Worm (Caenorhabditis elegans) whole organism, mixed stage, embryonic: ENCODE measurements around the gene F49C12.4.

Experiments
- M03D4.4 ChIP-seq: sonication (generic microtip); optimal IDR thresholded peaks from 2 replicates; lab custom pipeline; 2017; ENCODE audit warnings: mild to moderate bottlenecking, missing genetic modification characterization, missing compliant biosample characterization
- bed-3 ChIP-seq: fragments of 200-800 bp; sonication (Bioruptor generic); optimal IDR thresholded peaks from 3 replicates; lab custom pipeline; 2018; ENCODE audit warnings: mild to moderate bottlenecking, missing genetic modification characterization, moderate library complexity, missing compliant biosample characterization
- blmp-1 ChIP-seq: fragments of 150-350 bp; optimal IDR thresholded peaks from 2 replicates; lab custom pipeline; 2014; ENCODE audit warnings: missing biosample characterization, missing genetic modification characterization
- ceh-43 ChIP-seq: fragments of 200-800 bp; sonication (Bioruptor generic); optimal IDR thresholded peaks from 2 replicates; lab custom pipeline; 2018; ENCODE audit warnings: mild to moderate bottlenecking, missing genetic modification characterization, moderate library complexity, missing compliant biosample characterization
- ceh-83 ChIP-seq: fragments of 200-800 bp; sonication (Bioruptor generic); optimal IDR thresholded peaks from 2 replicates; lab custom pipeline; 2018; ENCODE audit warnings: mild to moderate bottlenecking, missing genetic modification characterization, missing compliant biosample characterization
- ces-1 ChIP-seq: fragments of 150-350 bp; optimal IDR thresholded peaks from 2 replicates; lab custom pipeline; 2014; ENCODE audit warnings: missing biosample characterization, missing genetic modification reagents, missing genetic modification characterization
- cnd-1 ChIP-seq: fragments of 200-800 bp; sonication (Bioruptor generic); optimal IDR thresholded peaks from 2 replicates; lab custom pipeline; 2018; ENCODE audit warnings: mild to moderate bottlenecking, missing genetic modification characterization, missing compliant biosample characterization
- drap-1 ChIP-seq: fragments of 200-800 bp; sonication (Bioruptor generic); optimal IDR thresholded peaks from 3 replicates; lab custom pipeline; 2018; ENCODE audit warnings: mild to moderate bottlenecking, missing genetic modification characterization, missing compliant biosample characterization
- elt-3 ChIP-seq: fragments of 150-350 bp; optimal IDR thresholded peaks from 2 replicates; lab custom pipeline; 2014; ENCODE audit warnings: missing biosample characterization, missing genetic modification characterization
- flh-1 ChIP-seq: fragments of 200-800 bp; sonication (Bioruptor generic); optimal IDR thresholded peaks from 2 replicates; lab custom pipeline; 2018; ENCODE audit warnings: mild to moderate bottlenecking, missing genetic modification characterization, moderate library complexity, missing compliant biosample characterization
- hlh-1 ChIP-seq: fragments of 150-350 bp; optimal IDR thresholded peaks from 2 replicates; lab custom pipeline; 2014; ENCODE audit warnings: missing biosample characterization, missing genetic modification reagents, missing genetic modification characterization
- lin-13 ChIP-seq: fragments of 150-350 bp; optimal IDR thresholded peaks from 2 replicates; lab custom pipeline; 2014; ENCODE audit warnings: missing biosample characterization, missing genetic modification characterization
- lin-32 ChIP-seq: fragments of 200-800 bp; sonication (Bioruptor generic); optimal IDR thresholded peaks from 2 replicates; lab custom pipeline; 2018; ENCODE audit warnings: mild to moderate bottlenecking, missing genetic modification characterization, missing compliant biosample characterization
- lsy-2 ChIP-seq: fragments of 150-350 bp; optimal IDR thresholded peaks from 2 replicates; lab custom pipeline; 2014; ENCODE audit warnings: missing biosample characterization, missing genetic modification characterization
- mab-5 ChIP-seq: fragments of 150-350 bp; optimal IDR thresholded peaks from 2 replicates; lab custom pipeline; 2014; ENCODE audit warnings: missing biosample characterization, missing genetic modification characterization
- mep-1 ChIP-seq: fragments of 150-350 bp; optimal IDR thresholded peaks from 2 replicates; lab custom pipeline; 2017; ENCODE audit warnings: missing biosample characterization, missing genetic modification reagents, missing genetic modification characterization, inconsistent platforms
- mls-2 ChIP-seq: sonication (generic microtip); optimal IDR thresholded peaks from 2 replicates; lab custom pipeline; 2016; ENCODE audit warnings: mild to moderate bottlenecking, missing genetic modification characterization, moderate library complexity, missing compliant biosample characterization
- nhr-12 ChIP-seq: fragments of 150-350 bp; optimal IDR thresholded peaks from 2 replicates; lab custom pipeline; 2014; ENCODE audit warnings: missing biosample characterization, missing genetic modification characterization
- nhr-2 ChIP-seq: fragments of 150-350 bp; optimal IDR thresholded peaks from 2 replicates; lab custom pipeline; 2014; ENCODE audit warnings: missing biosample characterization, missing genetic modification characterization
- nhr-237 ChIP-seq: fragments of 150-350 bp; optimal IDR thresholded peaks from 2 replicates; lab custom pipeline; 2014; ENCODE audit warnings: missing biosample characterization, missing genetic modification characterization
- nhr-28 ChIP-seq: fragments of 150-350 bp; optimal IDR thresholded peaks from 2 replicates; lab custom pipeline; 2014; ENCODE audit warnings: missing biosample characterization, missing genetic modification characterization
- nhr-76 ChIP-seq: sonication (generic microtip); optimal IDR thresholded peaks from 2 replicates; lab custom pipeline; 2017; ENCODE audit warnings: missing biosample characterization, missing genetic modification characterization
- pha-4 ChIP-seq: fragments of 150-350 bp; optimal IDR thresholded peaks from 2 replicates; lab custom pipeline; 2018; ENCODE audit warnings: missing biosample characterization, missing genetic modification reagents, missing genetic modification characterization
- sptf-1 ChIP-seq: sonication (generic microtip); optimal IDR thresholded peaks from 2 replicates; lab custom pipeline; 2017; ENCODE audit warnings: mild to moderate bottlenecking, missing genetic modification characterization, moderate library complexity, missing compliant biosample characterization
- tbx-8 ChIP-seq: fragments of 200-800 bp; sonication (Bioruptor generic); optimal IDR thresholded peaks from 2 replicates; lab custom pipeline; 2018; ENCODE audit warnings: mild to moderate bottlenecking, missing genetic modification characterization, moderate library complexity, missing compliant biosample characterization
- unc-120 ChIP-seq: sonication (generic microtip); optimal IDR thresholded peaks from 2 replicates; lab custom pipeline; 2017; ENCODE audit warnings: missing genetic modification characterization, missing compliant biosample characterization; ENCODE audit not compliant: poor library complexity, severe bottlenecking
- unc-39 ChIP-seq: fragments of 150-350 bp; optimal IDR thresholded peaks from 2 replicates; lab custom pipeline; 2014; ENCODE audit warnings: missing biosample characterization, missing genetic modification characterization
- unc-62 ChIP-seq: fragments of 150-350 bp; optimal IDR thresholded peaks from 2 replicates; lab custom pipeline; 2014; ENCODE audit warnings: missing biosample characterization, missing genetic modification reagents, missing genetic modification characterization
- zip-8 ChIP-seq: fragments of 150-350 bp; optimal IDR thresholded peaks from 2 replicates; lab custom pipeline; 2014; ENCODE audit warnings: missing biosample characterization, missing genetic modification characterization
- ztf-11 ChIP-seq: fragments of 150-350 bp; optimal IDR thresholded peaks from 2 replicates; lab custom pipeline; 2014; ENCODE audit warnings: missing biosample characterization, missing genetic modification characterization

Gene F49C12.4

DNA sequence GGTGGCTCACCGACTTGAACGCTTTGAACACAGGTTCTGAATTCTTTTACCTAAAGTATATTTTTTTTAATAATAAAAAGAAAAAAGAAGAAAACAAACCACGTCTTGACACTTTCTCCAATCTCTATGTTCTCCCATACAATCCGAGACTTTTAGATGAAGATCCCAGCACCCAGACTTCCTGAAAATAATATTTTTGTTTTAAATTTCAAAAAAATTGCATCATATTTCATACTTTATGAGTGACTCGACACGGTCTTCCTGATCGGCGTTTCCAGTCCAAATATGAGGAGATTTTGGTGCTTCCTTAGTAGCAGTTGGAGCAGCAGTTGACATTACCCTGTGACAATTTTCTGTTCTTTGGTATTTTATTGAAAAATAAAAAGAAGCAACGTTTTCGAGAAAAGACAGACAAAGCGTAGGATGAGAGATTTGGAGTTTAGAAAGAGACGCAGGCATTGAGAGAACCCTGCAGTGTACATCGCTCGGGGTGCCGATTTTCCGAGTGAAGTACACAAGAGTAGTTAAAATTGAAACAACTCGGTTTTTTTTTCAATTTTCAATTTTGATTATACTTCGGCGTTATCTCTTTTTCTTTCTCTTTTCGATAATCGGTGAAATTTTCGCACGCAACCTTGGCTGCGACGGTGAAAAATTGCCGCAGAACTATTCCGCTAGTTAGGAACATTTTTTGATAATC is 31.8 kb upstream of the F49C12.4 start, which contains the start of the genes coa-4 and T20D3.14:
Gene coa-4 (minus strand): TSS at position 51 of the 700 bp plus-strand sequence.
Gene T20D3.14 (minus strand): TSS at position 358 of the 700 bp plus-strand sequence.
- no peak for TF ChIP-seq ceh-83 (GFP tag; lab: Kevin White, UChicago)
- TF ChIP-seq ces-1 = no peak
- TF ChIP-seq nhr-76 = no peak
- no peak for TF ChIP-seq ztf-11
- no peak for TF ChIP-seq unc-39 (tag; lab: Kevin White, UChicago)
- no peak for TF ChIP-seq zip-8 (tag; lab: Kevin White, UChicago)
- TF ChIP-seq cnd-1 (tag; lab: Kevin White, UChicago) = no peak
- TF ChIP-seq drap-1 = no peak
- no peak for TF ChIP-seq lin-32 (GFP tag; lab: Kevin White, UChicago)
- TF ChIP-seq sptf-1 (tag; lab: Kevin White, UChicago) = no peak
- no peak for TF ChIP-seq nhr-237 (tag; lab: Kevin White, UChicago)
- no peak for TF ChIP-seq elt-3 (tag; lab: Kevin White, UChicago)
- TF ChIP-seq lin-13 (tag; lab: Kevin White, UChicago) = no peak
- TF ChIP-seq hlh-1 (tag; lab: Kevin White, UChicago) = no peak
- no peak for TF ChIP-seq tbx-8 (GFP tag; lab: Kevin White, UChicago)
- no peak for TF ChIP-seq lsy-2 (tag; lab: Kevin White, UChicago)

- TF ChIP-seq flh-1 = no peak
- TF ChIP-seq hlh-1 (tag; lab: Kevin White, UChicago) = no peak
- TF ChIP-seq mep-1 = no peak
- TF ChIP-seq blmp-1 (tag; lab: Kevin White, UChicago) = no peak
- no peak for TF ChIP-seq sptf-1 (tag; lab: Kevin White, UChicago)
- no peak for TF ChIP-seq zip-8 (tag; lab: Kevin White, UChicago)
- no peak for TF ChIP-seq nhr-237 (tag; lab: Kevin White, UChicago)
- TF ChIP-seq ceh-43 (GFP tag; lab: Kevin White, UChicago) = no peak
- no peak for TF ChIP-seq bed-3 (GFP tag; lab: Kevin White, UChicago)
- no peak for TF ChIP-seq tbx-8 (GFP tag; lab: Kevin White, UChicago)
- no peak for TF ChIP-seq ces-1
- no peak for TF ChIP-seq lsy-2 (tag; lab: Kevin White, UChicago)
- no peak for TF ChIP-seq unc-120 (tag; lab: Kevin White, UChicago)
- TF ChIP-seq pha-4 (tag; lab: Kevin White, UChicago) = no peak
- TF ChIP-seq unc-39 (tag; lab: Kevin White, UChicago) = no peak
- no peak for TF ChIP-seq mab-5 (tag; lab: Kevin White, UChicago)
- TF ChIP-seq M03D4.4 = no peak
- TF ChIP-seq ztf-11 = no peak
- no peak for TF ChIP-seq ceh-83 (GFP tag; lab: Kevin White, UChicago)
- no peak for TF ChIP-seq lin-13 (tag; lab: Kevin White, UChicago)
Measured at ce11 chrIV:9333007-9333406, 29.1 kb upstream of the F49C12.4 start.

ce11 chrIV:9330755-9331154 is 26.9 kb upstream of the F49C12.4 start, which contains the start of gene nspg-7.1:
Gene nspg-7.1, minus strand, starts transcription at chrIV:9330855.
- TF ChIP-seq pha-4 (tag; lab: Kevin White, UChicago) = no peak
- no peak for TF ChIP-seq ztf-11
- no peak for TF ChIP-seq lin-32 (GFP tag; lab: Kevin White, UChicago)
- TF ChIP-seq nhr-237 (tag; lab: Kevin White, UChicago) = no peak
- no peak for TF ChIP-seq blmp-1 (tag; lab: Kevin White, UChicago)
- no peak for TF ChIP-seq nhr-76
- no peak for TF ChIP-seq lsy-2 (tag; lab: Kevin White, UChicago)
- TF ChIP-seq nhr-12 (tag; lab: Kevin White, UChicago) = no peak
- TF ChIP-seq flh-1 = no peak
- no peak for TF ChIP-seq tbx-8 (GFP tag; lab: Kevin White, UChicago)
- TF ChIP-seq cnd-1 (tag; lab: Kevin White, UChicago) = no peak

- no peak for TF ChIP-seq cnd-1 (tag; lab: Kevin White, UChicago)
- no peak for TF ChIP-seq ceh-43 (GFP tag; lab: Kevin White, UChicago)
- TF ChIP-seq zip-8 (tag; lab: Kevin White, UChicago) = no peak
- TF ChIP-seq hlh-1 (tag; lab: Kevin White, UChicago) = no peak
- no peak for TF ChIP-seq nhr-28 (tag; lab: Kevin White, UChicago)
- no peak for TF ChIP-seq mls-2 (tag; lab: Kevin White, UChicago)
- no peak for TF ChIP-seq lin-13 (tag; lab: Kevin White, UChicago)
- no peak for TF ChIP-seq unc-62 (GFP tag; lab: Kevin White, UChicago)
- no peak for TF ChIP-seq blmp-1 (tag; lab: Kevin White, UChicago)
- TF ChIP-seq nhr-2 (tag; lab: Kevin White, UChicago) = no peak
- TF ChIP-seq bed-3 (GFP tag; lab: Kevin White, UChicago) = no peak
- no peak for TF ChIP-seq M03D4.4
- TF ChIP-seq sptf-1 (tag; lab: Kevin White, UChicago) = no peak
- TF ChIP-seq ces-1 = no peak
- TF ChIP-seq unc-120 (tag; lab: Kevin White, UChicago) = no peak
- TF ChIP-seq mep-1 = no peak
- TF ChIP-seq elt-3 (tag; lab: Kevin White, UChicago) = no peak
- TF ChIP-seq mab-5 (tag; lab: Kevin White, UChicago) = no peak
- TF ChIP-seq ztf-11 = no peak
- no peak for TF ChIP-seq unc-39 (tag; lab: Kevin White, UChicago)
- TF ChIP-seq, all 35 proteins: peak for 0
Measured at ce11 chrIV:9327706-9328105, 23.8 kb upstream of the F49C12.4 start, which contains the start of gene clec-183. Gene clec-183, plus strand, starts transcription at chrIV:9328006.
